Fruit fly (Drosophila melanogaster) whole organism, wandering third instar larva: ENCODE data around the gene Wdr37.

Experiments
- Rel ChIP-seq, 2 experiments: fragments of 200-800 bp; sonication (Bioruptor generic) in 1 of 2; optimal IDR thresholded peaks; 2 replicates in 1 of 2; 3 replicates in 1 of 2; lab custom pipeline; 2016 to 2019; ENCODE audit warnings: mild to moderate bottlenecking in 2 of 2, missing biosample characterization in 2 of 2, missing genetic modification characterization in 2 of 2, moderate library complexity in 1 of 2
- rgr ChIP-seq: fragments of 200-800 bp; sonication (Bioruptor generic); optimal IDR thresholded peaks from 3 replicates; lab custom pipeline; 2016; ENCODE audit warnings: missing biosample characterization, mild to moderate bottlenecking, missing genetic modification characterization

dm6 chr3R:18372688-18373304 is 29.7 kb downstream of the Wdr37 start, which contains the start of gene gl:
- TF ChIP-seq Rel (GFP tag; optimal IDR thresholded peaks at IDR 0.05; lab: Kevin White, UChicago) (no peak), Rel (tag; optimal IDR thresholded peaks at IDR 0.05; lab: Kevin White, UChicago) (no peak), rgr (no peak)
